Fruit fly (Drosophila melanogaster): Measurements from ENCODE around the gene CG12811.

DNA sequence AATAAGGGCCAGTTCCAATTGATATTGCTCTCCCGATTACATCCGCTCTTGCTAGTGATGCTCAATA lies at the start of gene CG12811:
- TF ChIP-seq CG11762 (GFP tag; optimal IDR thresholded peaks at IDR 0.05; ENCODE audit: insufficient read depth) (no peak), Hr4 (GFP tag; optimal IDR thresholded peaks at IDR 0.05) (no peak), cyc (GFP tag; optimal IDR thresholded peaks at IDR 0.05) (no peak), topi (GFP tag; optimal IDR thresholded peaks at IDR 0.05) (no peak), Hr39 (GFP tag; optimal IDR thresholded peaks at IDR 0.05) (no peak)
